Worm (Caenorhabditis elegans) whole organism, L3 larva: Measurements from ENCODE around the gene F54D1.6.

Source experiments
- ama-1 ChIP-seq: fragments of 150-350 bp; optimal IDR thresholded peaks from 2 replicates; lab custom pipeline; 2018
- ceh-16 ChIP-seq: sonication (generic microtip); optimal IDR thresholded peaks from 2 replicates; lab custom pipeline; 2017; ENCODE audit warnings: missing biosample characterization, missing genetic modification characterization
- ceh-28 ChIP-seq: fragments of 150-350 bp; optimal IDR thresholded peaks from 2 replicates; lab custom pipeline; 2014; ENCODE audit warnings: missing biosample characterization, missing genetic modification reagents, missing genetic modification characterization
- egl-27 ChIP-seq: sonication (generic microtip); optimal IDR thresholded peaks from 4 replicates; lab custom pipeline; 2017; ENCODE audit warnings: missing biosample characterization, missing genetic modification reagents, missing genetic modification characterization
- fkh-10 ChIP-seq: sonication (generic microtip); optimal IDR thresholded peaks from 2 replicates; lab custom pipeline; 2017; ENCODE audit warnings: missing biosample characterization, missing genetic modification reagents, missing genetic modification characterization
- nhr-12 ChIP-seq: fragments of 150-350 bp; optimal IDR thresholded peaks from 2 replicates; lab custom pipeline; 2014; ENCODE audit warnings: missing biosample characterization, missing genetic modification characterization
- pha-4 ChIP-seq: fragments of 150-350 bp; optimal IDR thresholded peaks from 2 replicates; lab custom pipeline; 2014; ENCODE audit warnings: missing biosample characterization, missing genetic modification reagents, missing genetic modification characterization
- unc-39 ChIP-seq: sonication (generic microtip); optimal IDR thresholded peaks from 4 replicates; lab custom pipeline; 2017; ENCODE audit warnings: missing biosample characterization, missing genetic modification characterization

ce11 chrIV:11260544-11261227, 26.9 kb upstream of the F54D1.6 start, which contains the start of gene C05C12.5:
- TF ChIP-seq unc-39 (tag; lab: Kevin White, UChicago) (no peak), ama-1 (no peak), pha-4 (tag; lab: Kevin White, UChicago) (no peak), ceh-28 (tag; lab: Kevin White, UChicago) (no peak), egl-27 (tag; lab: Kevin White, UChicago) (no peak), ceh-16 (tag; lab: Kevin White, UChicago) (no peak), fkh-10 (no peak), nhr-12 (no peak)
